Worm (Caenorhabditis elegans) whole organism, mixed stage, embryonic: ENCODE measurements around the gene col-9.

Experiments
- M03D4.4 ChIP-seq: sonication (generic microtip); optimal IDR thresholded peaks from 2 replicates; lab custom pipeline; 2017; ENCODE audit warnings: mild to moderate bottlenecking, missing genetic modification characterization, missing compliant biosample characterization
- bed-3 ChIP-seq: fragments of 200-800 bp; sonication (Bioruptor generic); optimal IDR thresholded peaks from 3 replicates; lab custom pipeline; 2018; ENCODE audit warnings: mild to moderate bottlenecking, missing genetic modification characterization, moderate library complexity, missing compliant biosample characterization
- blmp-1 ChIP-seq: fragments of 150-350 bp; optimal IDR thresholded peaks from 2 replicates; lab custom pipeline; 2014; ENCODE audit warnings: missing biosample characterization, missing genetic modification characterization
- ceh-39 ChIP-seq: fragments of 150-350 bp; optimal IDR thresholded peaks from 2 replicates; lab custom pipeline; 2014; ENCODE audit warnings: missing biosample characterization, missing genetic modification characterization
- ceh-43 ChIP-seq: fragments of 200-800 bp; sonication (Bioruptor generic); optimal IDR thresholded peaks from 2 replicates; lab custom pipeline; 2018; ENCODE audit warnings: mild to moderate bottlenecking, missing genetic modification characterization, moderate library complexity, missing compliant biosample characterization
- ceh-83 ChIP-seq: fragments of 200-800 bp; sonication (Bioruptor generic); optimal IDR thresholded peaks from 2 replicates; lab custom pipeline; 2018; ENCODE audit warnings: mild to moderate bottlenecking, missing genetic modification characterization, missing compliant biosample characterization
- ces-1 ChIP-seq: fragments of 150-350 bp; optimal IDR thresholded peaks from 2 replicates; lab custom pipeline; 2014; ENCODE audit warnings: missing biosample characterization, missing genetic modification reagents, missing genetic modification characterization
- cnd-1 ChIP-seq: fragments of 200-800 bp; sonication (Bioruptor generic); optimal IDR thresholded peaks from 2 replicates; lab custom pipeline; 2018; ENCODE audit warnings: mild to moderate bottlenecking, missing genetic modification characterization, missing compliant biosample characterization
- drap-1 ChIP-seq: fragments of 200-800 bp; sonication (Bioruptor generic); optimal IDR thresholded peaks from 3 replicates; lab custom pipeline; 2018; ENCODE audit warnings: mild to moderate bottlenecking, missing genetic modification characterization, missing compliant biosample characterization
- elt-1 ChIP-seq: sonication (generic microtip); optimal IDR thresholded peaks from 2 replicates; lab custom pipeline; 2017; ENCODE audit warnings: missing genetic modification characterization, mild to moderate bottlenecking, missing compliant biosample characterization, antibody characterized with exemption, moderate library complexity, borderline replicate concordance; ENCODE audit not compliant: insufficient read depth
- elt-3 ChIP-seq: fragments of 150-350 bp; optimal IDR thresholded peaks from 2 replicates; lab custom pipeline; 2014; ENCODE audit warnings: missing biosample characterization, missing genetic modification characterization
- flh-1 ChIP-seq: fragments of 200-800 bp; sonication (Bioruptor generic); optimal IDR thresholded peaks from 2 replicates; lab custom pipeline; 2018; ENCODE audit warnings: mild to moderate bottlenecking, missing genetic modification characterization, moderate library complexity, missing compliant biosample characterization
- ham-2 ChIP-seq: fragments of 200-800 bp; sonication (Bioruptor generic); optimal IDR thresholded peaks from 2 replicates; lab custom pipeline; 2018; ENCODE audit warnings: mild to moderate bottlenecking, missing genetic modification characterization, missing compliant biosample characterization
- hlh-1 ChIP-seq: fragments of 150-350 bp; optimal IDR thresholded peaks from 2 replicates; lab custom pipeline; 2014; ENCODE audit warnings: missing biosample characterization, missing genetic modification reagents, missing genetic modification characterization
- lin-13 ChIP-seq: fragments of 150-350 bp; optimal IDR thresholded peaks from 2 replicates; lab custom pipeline; 2014; ENCODE audit warnings: missing biosample characterization, missing genetic modification characterization
- lin-32 ChIP-seq: fragments of 200-800 bp; sonication (Bioruptor generic); optimal IDR thresholded peaks from 2 replicates; lab custom pipeline; 2018; ENCODE audit warnings: mild to moderate bottlenecking, missing genetic modification characterization, missing compliant biosample characterization
- lsy-2 ChIP-seq: fragments of 150-350 bp; optimal IDR thresholded peaks from 2 replicates; lab custom pipeline; 2014; ENCODE audit warnings: missing biosample characterization, missing genetic modification characterization
- mep-1 ChIP-seq: fragments of 150-350 bp; optimal IDR thresholded peaks from 2 replicates; lab custom pipeline; 2017; ENCODE audit warnings: missing biosample characterization, missing genetic modification reagents, missing genetic modification characterization, inconsistent platforms
- mls-2 ChIP-seq: sonication (generic microtip); optimal IDR thresholded peaks from 2 replicates; lab custom pipeline; 2016; ENCODE audit warnings: mild to moderate bottlenecking, missing genetic modification characterization, moderate library complexity, missing compliant biosample characterization
- nhr-12 ChIP-seq: fragments of 150-350 bp; optimal IDR thresholded peaks from 2 replicates; lab custom pipeline; 2014; ENCODE audit warnings: missing biosample characterization, missing genetic modification characterization
- nhr-2 ChIP-seq: fragments of 150-350 bp; optimal IDR thresholded peaks from 2 replicates; lab custom pipeline; 2014; ENCODE audit warnings: missing biosample characterization, missing genetic modification characterization
- nhr-237 ChIP-seq: fragments of 150-350 bp; optimal IDR thresholded peaks from 2 replicates; lab custom pipeline; 2014; ENCODE audit warnings: missing biosample characterization, missing genetic modification characterization
- nhr-28 ChIP-seq: fragments of 150-350 bp; optimal IDR thresholded peaks from 2 replicates; lab custom pipeline; 2014; ENCODE audit warnings: missing biosample characterization, missing genetic modification characterization
- nhr-76 ChIP-seq: sonication (generic microtip); optimal IDR thresholded peaks from 2 replicates; lab custom pipeline; 2017; ENCODE audit warnings: missing biosample characterization, missing genetic modification characterization
- pha-4 ChIP-seq: fragments of 150-350 bp; optimal IDR thresholded peaks from 2 replicates; lab custom pipeline; 2018; ENCODE audit warnings: missing biosample characterization, missing genetic modification reagents, missing genetic modification characterization
- sem-2 ChIP-seq: fragments of 200-800 bp; sonication (Bioruptor generic); optimal IDR thresholded peaks from 2 replicates; lab custom pipeline; 2018; ENCODE audit warnings: mild to moderate bottlenecking, missing genetic modification characterization, missing compliant biosample characterization
- sptf-1 ChIP-seq: sonication (generic microtip); optimal IDR thresholded peaks from 2 replicates; lab custom pipeline; 2017; ENCODE audit warnings: mild to moderate bottlenecking, missing genetic modification characterization, moderate library complexity, missing compliant biosample characterization
- unc-120 ChIP-seq: sonication (generic microtip); optimal IDR thresholded peaks from 2 replicates; lab custom pipeline; 2017; ENCODE audit warnings: missing genetic modification characterization, missing compliant biosample characterization; ENCODE audit not compliant: poor library complexity, severe bottlenecking
- unc-39 ChIP-seq: fragments of 150-350 bp; optimal IDR thresholded peaks from 2 replicates; lab custom pipeline; 2014; ENCODE audit warnings: missing biosample characterization, missing genetic modification characterization
- unc-62 ChIP-seq: fragments of 150-350 bp; optimal IDR thresholded peaks from 2 replicates; lab custom pipeline; 2014; ENCODE audit warnings: missing biosample characterization, missing genetic modification reagents, missing genetic modification characterization
- zip-8 ChIP-seq: fragments of 150-350 bp; optimal IDR thresholded peaks from 2 replicates; lab custom pipeline; 2014; ENCODE audit warnings: missing biosample characterization, missing genetic modification characterization
- ztf-11 ChIP-seq: fragments of 150-350 bp; optimal IDR thresholded peaks from 2 replicates; lab custom pipeline; 2014; ENCODE audit warnings: missing biosample characterization, missing genetic modification characterization

Gene col-9

DNA sequence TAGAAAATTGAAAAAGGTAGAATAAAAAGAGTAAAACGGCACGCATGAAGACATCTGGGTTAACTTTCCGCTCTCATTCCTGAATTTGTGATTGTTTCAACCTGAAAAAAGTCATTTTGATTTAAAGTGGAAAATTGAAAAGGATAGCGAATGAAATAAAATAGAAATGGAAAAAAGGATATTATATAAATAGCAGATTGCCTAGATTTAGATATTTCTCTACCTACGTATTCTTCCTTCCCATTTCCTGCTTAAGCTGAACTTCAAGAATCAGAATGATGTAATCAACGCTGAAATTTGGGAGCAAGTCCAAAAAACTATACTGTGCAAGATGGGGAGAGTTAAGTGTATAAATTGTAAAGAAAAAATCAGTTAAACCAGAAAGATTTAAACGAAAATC, 20.0 kb upstream of the col-9 start, which contains the start of gene R01E6.7:
Gene R01E6.7 (minus strand): TSS at position 101 of the 400 bp plus-strand sequence.
- TF ChIP-seq mls-2 (no peak), ham-2 (GFP tag; lab: Kevin White, UChicago) (no peak), flh-1 (GFP tag; lab: Kevin White, UChicago) (no peak)

- TF ChIP-seq nhr-76 (tag; lab: Kevin White, UChicago) (no peak), nhr-237 (tag; lab: Kevin White, UChicago) (no peak), nhr-2 (tag; lab: Kevin White, UChicago) (no peak), sptf-1 (tag; lab: Kevin White, UChicago) (no peak), ces-1 (no peak), ceh-83 (GFP tag; lab: Kevin White, UChicago) (no peak), drap-1 (GFP tag; lab: Kevin White, UChicago) (no peak), unc-120 (no peak), ceh-43 (GFP tag; lab: Kevin White, UChicago) (no peak), hlh-1 (tag; lab: Kevin White, UChicago) (no peak), blmp-1 (tag; lab: Kevin White, UChicago) (no peak), lin-32 (GFP tag; lab: Kevin White, UChicago) (no peak), sem-2 (GFP tag; lab: Kevin White, UChicago) (no peak), mep-1 (no peak), ztf-11 (tag; lab: Kevin White, UChicago) (no peak), lsy-2 (no peak), pha-4 (tag; lab: Kevin White, UChicago) (no peak), nhr-12 (tag; lab: Kevin White, UChicago) (no peak)
Measured at ce11 chrX:13574029-13574428, 15.8 kb upstream of the col-9 start.

DNA sequence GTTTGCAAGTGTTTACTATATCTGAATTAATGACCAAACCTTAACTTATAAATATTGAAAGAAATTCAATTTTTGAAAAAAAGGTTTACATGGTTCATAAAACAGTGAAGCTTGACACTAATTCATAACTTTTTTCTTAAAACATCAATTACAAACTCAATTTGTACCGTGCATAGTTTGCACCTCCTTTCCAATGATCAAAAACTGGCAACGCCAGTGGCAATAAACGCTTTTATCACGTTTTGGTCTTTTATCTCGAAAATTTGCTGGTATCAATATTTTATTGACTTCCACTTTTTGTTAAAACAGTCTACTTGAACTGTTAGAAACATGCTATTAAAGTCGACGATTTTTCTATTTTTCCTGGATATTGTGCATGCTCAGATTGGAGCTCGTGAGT, 11.4 kb upstream of the col-9 start, which contains the start of gene F54B11.11:
Gene F54B11.11 (plus strand): TSS at position 301 of the 400 bp plus-strand sequence.
- TF ChIP-seq unc-62 (GFP tag; lab: Kevin White, UChicago) (no peak), nhr-237 (tag; lab: Kevin White, UChicago) (no peak), drap-1 (GFP tag; lab: Kevin White, UChicago) (no peak), lin-13 (tag; lab: Kevin White, UChicago) (no peak), elt-1 (tag; lab: Kevin White, UChicago) (no peak), cnd-1 (tag; lab: Kevin White, UChicago) (no peak), nhr-28 (tag; lab: Kevin White, UChicago) (no peak), blmp-1 (tag; lab: Kevin White, UChicago) (no peak), lsy-2 (no peak), lin-32 (GFP tag; lab: Kevin White, UChicago) (no peak)

DNA sequence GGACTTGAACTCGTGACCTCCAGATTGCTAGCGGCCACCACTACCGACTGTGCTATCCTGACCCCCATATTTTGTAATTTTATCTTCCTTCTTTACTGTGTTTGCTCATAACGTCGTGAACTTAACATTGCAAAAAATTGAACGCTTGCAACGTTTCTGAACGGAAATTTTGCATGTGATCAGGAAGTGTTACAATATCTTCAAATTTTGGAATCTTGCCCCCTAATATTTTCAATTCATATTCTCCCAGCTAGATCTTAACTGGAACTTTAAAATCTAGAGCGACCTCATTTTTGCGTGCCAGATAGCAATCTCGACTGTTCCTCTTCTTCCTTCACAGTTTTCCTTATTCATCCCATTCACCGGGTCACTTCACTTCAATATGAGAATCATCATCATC, 8.0 kb upstream of the col-9 start, which contains the start of gene F54B11.10:
Gene F54B11.10 (plus strand): TSS at position 301 of the 400 bp plus-strand sequence.
- TF ChIP-seq unc-62 (GFP tag; lab: Kevin White, UChicago) (no peak), ham-2 (GFP tag; lab: Kevin White, UChicago) (no peak), cnd-1 (tag; lab: Kevin White, UChicago) (no peak), lin-32 (GFP tag; lab: Kevin White, UChicago) (no peak), unc-39 (tag; lab: Kevin White, UChicago) (no peak), ceh-39 (tag; lab: Kevin White, UChicago) (no peak), zip-8 (tag; lab: Kevin White, UChicago) (no peak), hlh-1 (tag; lab: Kevin White, UChicago) (no peak), nhr-12 (tag; lab: Kevin White, UChicago) (no peak), mls-2 (no peak), M03D4.4 (tag; lab: Kevin White, UChicago) (no peak), elt-3 (tag; lab: Kevin White, UChicago) (no peak), blmp-1 (tag; lab: Kevin White, UChicago) (no peak), ztf-11 (tag; lab: Kevin White, UChicago) (no peak), bed-3 (GFP tag; lab: Kevin White, UChicago) (no peak)
- TF ChIP-seq, all 35 proteins: peak for 0
